Worm (Caenorhabditis elegans) whole organism, L2 larva: ENCODE data around the gene F17H10.1.

ENCODE experiments used
- C34F6.9 ChIP-seq: fragments of 150-350 bp; optimal IDR thresholded peaks from 2 replicates; lab custom pipeline; 2014; ENCODE audit warnings: missing biosample characterization, missing genetic modification characterization
- F13H6.1 ChIP-seq: sonication (generic microtip); optimal IDR thresholded peaks from 2 replicates; lab custom pipeline; 2016; ENCODE audit warnings: missing genetic modification characterization, missing compliant biosample characterization
- Y55F3AM.14 ChIP-seq: fragments of 200-800 bp; sonication (Bioruptor generic); optimal IDR thresholded peaks from 2 replicates; lab custom pipeline; 2018; ENCODE audit warnings: mild to moderate bottlenecking, missing genetic modification characterization, missing compliant biosample characterization
- ZK546.5 ChIP-seq: sonication (generic microtip); optimal IDR thresholded peaks from 2 replicates; lab custom pipeline; 2017; ENCODE audit warnings: missing biosample characterization, missing genetic modification characterization
- alr-1 ChIP-seq: fragments of 150-350 bp; optimal IDR thresholded peaks from 2 replicates; lab custom pipeline; 2014; ENCODE audit warnings: missing biosample characterization, missing genetic modification characterization
- ama-1 ChIP-seq: fragments of 150-350 bp; optimal IDR thresholded peaks from 2 replicates; lab custom pipeline; 2018; ENCODE audit warnings: inconsistent platforms
- ceh-16 ChIP-seq: fragments of 150-350 bp; optimal IDR thresholded peaks from 2 replicates; lab custom pipeline; 2014; ENCODE audit warnings: missing biosample characterization, missing genetic modification characterization
- ceh-82 ChIP-seq: fragments of 150-350 bp; optimal IDR thresholded peaks from 2 replicates; lab custom pipeline; 2014; ENCODE audit warnings: missing biosample characterization, missing genetic modification characterization
- crh-2 ChIP-seq: sonication (generic microtip); optimal IDR thresholded peaks from 2 replicates; lab custom pipeline; 2017; ENCODE audit warnings: missing biosample characterization, missing genetic modification characterization
- dmd-4 ChIP-seq: sonication (generic microtip); optimal IDR thresholded peaks from 2 replicates; lab custom pipeline; 2017; ENCODE audit warnings: missing biosample characterization, missing genetic modification characterization
- egl-27 ChIP-seq: sonication (generic microtip); optimal IDR thresholded peaks from 3 replicates; lab custom pipeline; 2017; ENCODE audit warnings: missing biosample characterization, missing genetic modification reagents, missing genetic modification characterization
- elt-1 ChIP-seq: fragments of 150-350 bp; optimal IDR thresholded peaks from 2 replicates; lab custom pipeline; 2014; ENCODE audit warnings: missing biosample characterization, missing genetic modification characterization
- elt-3 ChIP-seq: sonication (generic microtip); optimal IDR thresholded peaks from 2 replicates; lab custom pipeline; 2017; ENCODE audit warnings: missing biosample characterization, missing genetic modification characterization
- fos-1 ChIP-seq: fragments of 150-350 bp; optimal IDR thresholded peaks from 2 replicates; lab custom pipeline; 2014; ENCODE audit warnings: missing biosample characterization, missing genetic modification characterization
- gmeb-1 ChIP-seq: fragments of 150-350 bp; optimal IDR thresholded peaks from 2 replicates; lab custom pipeline; 2014; ENCODE audit warnings: missing biosample characterization, missing genetic modification characterization
- lin-11 ChIP-seq: fragments of 150-350 bp; sonication (generic microtip); optimal IDR thresholded peaks from 2 replicates; lab custom pipeline; 2014; ENCODE audit warnings: missing biosample characterization, missing genetic modification characterization, inconsistent platforms, mixed read lengths
- lin-13 ChIP-seq: fragments of 150-350 bp; optimal IDR thresholded peaks from 2 replicates; lab custom pipeline; 2014; ENCODE audit warnings: missing biosample characterization, missing genetic modification reagents, missing genetic modification characterization
- lin-39 ChIP-seq: fragments of 150-350 bp; optimal IDR thresholded peaks from 2 replicates; lab custom pipeline; 2014; ENCODE audit warnings: missing biosample characterization, missing genetic modification reagents, missing genetic modification characterization
- lsy-2 ChIP-seq, 2 experiments: fragments of 150-350 bp in 1 of 2; sonication (generic microtip) in 1 of 2; optimal IDR thresholded peaks; 2 replicates each; lab custom pipeline; 2014 to 2017; ENCODE audit warnings: missing biosample characterization in 2 of 2, missing genetic modification characterization in 2 of 2
- mab-5 ChIP-seq: fragments of 150-350 bp; optimal IDR thresholded peaks from 2 replicates; lab custom pipeline; 2014; ENCODE audit warnings: missing biosample characterization, missing genetic modification characterization
- mbf-1 ChIP-seq: sonication (generic microtip); optimal IDR thresholded peaks from 2 replicates; lab custom pipeline; 2017; ENCODE audit warnings: missing biosample characterization, missing genetic modification characterization
- mdl-1 ChIP-seq, 2 experiments: fragments of 150-350 bp in 1 of 2; sonication (generic microtip) in 1 of 2; optimal IDR thresholded peaks; 2 replicates each; lab custom pipeline; 2017; ENCODE audit warnings: missing biosample characterization in 2 of 2, missing genetic modification characterization in 2 of 2
- nhr-10 ChIP-seq: sonication (generic microtip); optimal IDR thresholded peaks from 2 replicates; lab custom pipeline; 2017; ENCODE audit warnings: missing biosample characterization, missing genetic modification characterization
- nhr-11 ChIP-seq: fragments of 150-350 bp; optimal IDR thresholded peaks from 2 replicates; lab custom pipeline; 2014; ENCODE audit warnings: missing biosample characterization, missing genetic modification characterization
- nhr-129 ChIP-seq: fragments of 150-350 bp; optimal IDR thresholded peaks from 2 replicates; lab custom pipeline; 2014; ENCODE audit warnings: missing biosample characterization, missing genetic modification characterization
- nhr-21 ChIP-seq: fragments of 150-350 bp; optimal IDR thresholded peaks from 2 replicates; lab custom pipeline; 2014; ENCODE audit warnings: missing biosample characterization, missing genetic modification characterization
- nhr-23 ChIP-seq: fragments of 150-350 bp; optimal IDR thresholded peaks from 2 replicates; lab custom pipeline; 2014; ENCODE audit warnings: missing biosample characterization, missing genetic modification reagents, missing genetic modification characterization
- nhr-237 ChIP-seq: fragments of 150-350 bp; optimal IDR thresholded peaks from 2 replicates; lab custom pipeline; 2014; ENCODE audit warnings: missing biosample characterization, missing genetic modification characterization
- nhr-25 ChIP-seq: fragments of 150-350 bp; sonication (generic microtip); optimal IDR thresholded peaks from 3 replicates; lab custom pipeline; 2014; ENCODE audit warnings: missing biosample characterization, missing genetic modification characterization
- nhr-6 ChIP-seq: fragments of 150-350 bp; optimal IDR thresholded peaks from 2 replicates; lab custom pipeline; 2014; ENCODE audit warnings: missing biosample characterization, missing genetic modification characterization
- nhr-77 ChIP-seq: fragments of 150-350 bp; optimal IDR thresholded peaks from 2 replicates; lab custom pipeline; 2014; ENCODE audit warnings: missing biosample characterization, missing genetic modification characterization
- peb-1 ChIP-seq: fragments of 150-350 bp; optimal IDR thresholded peaks from 2 replicates; lab custom pipeline; 2014; ENCODE audit warnings: missing biosample characterization, missing genetic modification characterization
- sem-4 ChIP-seq: fragments of 150-350 bp; optimal IDR thresholded peaks from 2 replicates; lab custom pipeline; 2014; ENCODE audit warnings: missing biosample characterization, missing genetic modification reagents, missing genetic modification characterization
- skn-1 ChIP-seq: sonication (generic microtip); optimal IDR thresholded peaks from 2 replicates; lab custom pipeline; 2017; ENCODE audit warnings: missing biosample characterization, missing genetic modification characterization
- sma-3 ChIP-seq: sonication (generic microtip); optimal IDR thresholded peaks from 2 replicates; lab custom pipeline; 2016; ENCODE audit warnings: missing genetic modification reagents, missing genetic modification characterization, missing compliant biosample characterization
- sma-9 ChIP-seq, 2 experiments: fragments of 150-350 bp in 1 of 2; sonication (generic microtip) in 1 of 2; optimal IDR thresholded peaks; 2 replicates each; lab custom pipeline; 2014 to 2016; ENCODE audit warnings: missing genetic modification characterization in 2 of 2, mild to moderate bottlenecking in 1 of 2, missing biosample characterization in 1 of 2, missing compliant biosample characterization in 1 of 2, missing genetic modification reagents in 1 of 2, moderate library complexity in 1 of 2
- snpc-4 ChIP-seq: fragments of 150-350 bp; optimal IDR thresholded peaks from 2 replicates; lab custom pipeline; 2014; ENCODE audit warnings: missing biosample characterization, missing genetic modification characterization
- unc-39 ChIP-seq: fragments of 150-350 bp; optimal IDR thresholded peaks from 2 replicates; lab custom pipeline; 2014; ENCODE audit warnings: missing biosample characterization, missing genetic modification characterization
- unc-55 ChIP-seq: fragments of 150-350 bp; sonication (generic microtip); optimal IDR thresholded peaks from 3 replicates; lab custom pipeline; 2014; ENCODE audit warnings: missing biosample characterization, missing genetic modification reagents, missing genetic modification characterization
- unc-62 ChIP-seq: fragments of 150-350 bp; optimal IDR thresholded peaks from 2 replicates; lab custom pipeline; 2014; ENCODE audit warnings: missing biosample characterization, missing genetic modification reagents, missing genetic modification characterization
- zag-1 ChIP-seq: fragments of 150-350 bp; optimal IDR thresholded peaks from 2 replicates; lab custom pipeline; 2014; ENCODE audit warnings: missing biosample characterization, missing genetic modification characterization
- ztf-1 ChIP-seq: fragments of 200-800 bp; sonication (Bioruptor generic); conservative IDR thresholded peaks from 2 replicates; pipeline ENCODE4 v1.3.6; 2022; ENCODE audit warnings: missing genetic modification characterization, missing compliant biosample characterization
- ztf-11 ChIP-seq: sonication (generic microtip); optimal IDR thresholded peaks from 2 replicates; lab custom pipeline; 2017; ENCODE audit warnings: missing biosample characterization, missing genetic modification characterization
- ztf-4 ChIP-seq: fragments of 150-350 bp; optimal IDR thresholded peaks from 2 replicates; lab custom pipeline; 2014; ENCODE audit warnings: missing biosample characterization, missing genetic modification characterization

F17H10.1 gene

ce11 chrX:13115694-13116093 is 10.7 kb downstream of the F17H10.1 start:
- no peak for TF ChIP-seq unc-39 (tag; lab: Kevin White, UChicago)
- TF ChIP-seq unc-62: no peak
- TF ChIP-seq gmeb-1 (tag; lab: Kevin White, UChicago): no peak
- TF ChIP-seq ama-1 (lab: Kevin White, UChicago): no peak
- TF ChIP-seq skn-1 (tag; lab: Kevin White, UChicago): no peak
- no peak for TF ChIP-seq alr-1 (tag; lab: Kevin White, UChicago)
- TF ChIP-seq mbf-1 (tag; lab: Kevin White, UChicago): no peak
- TF ChIP-seq Y55F3AM.14 (GFP tag; lab: Kevin White, UChicago): no peak
- no peak for TF ChIP-seq elt-1 (tag; lab: Kevin White, UChicago)
- TF ChIP-seq ztf-11 (tag; lab: Kevin White, UChicago): no peak
- TF ChIP-seq peb-1 (tag; lab: Kevin White, UChicago): no peak
- TF ChIP-seq elt-3: no peak
- no peak for TF ChIP-seq nhr-6 (tag; lab: Kevin White, UChicago)
- no peak for TF ChIP-seq sem-4
- no peak for TF ChIP-seq lin-13

ce11 chrX:13116380-13116779 is 11.3 kb downstream of the F17H10.1 start:
- no peak for TF ChIP-seq dmd-4
- no peak for TF ChIP-seq sma-3 (GFP tag; lab: Kevin White, UChicago)
- TF ChIP-seq sma-9 (GFP tag; optimal IDR thresholded peaks at IDR 0.05; lab: Kevin White, UChicago): peak; percentile 13
- TF ChIP-seq sma-9 (tag; optimal IDR thresholded peaks at IDR 0.05; lab: Kevin White, UChicago): no peak
- TF ChIP-seq lsy-2 (tag; optimal IDR thresholded peaks at IDR 0.05; lab: Kevin White, UChicago): no peak

ce11 chrX:13119900-13120299 is 14.9 kb downstream of the F17H10.1 start:
- TF ChIP-seq nhr-77 (tag; lab: Kevin White, UChicago) (no peak), ama-1 (lab: Kevin White, UChicago) (no peak), lsy-2 (tag; optimal IDR thresholded peaks at IDR 0.05; lab: Kevin White, UChicago) (no peak), ceh-82 (tag; lab: Kevin White, UChicago) (no peak), zag-1 (tag; lab: Kevin White, UChicago) (no peak), unc-55 (GFP tag; lab: Kevin White, UChicago) (no peak), egl-27 (tag; lab: Kevin White, UChicago) (peak; percentile 40), mbf-1 (tag; lab: Kevin White, UChicago) (no peak), snpc-4 (no peak), nhr-25 (tag; lab: Kevin White, UChicago) (no peak), alr-1 (tag; lab: Kevin White, UChicago) (no peak), lin-11 (tag; lab: Kevin White, UChicago) (no peak), nhr-21 (tag; lab: Kevin White, UChicago) (peak; percentile 12), lin-39 (tag; lab: Kevin White, UChicago) (no peak), sma-9 (GFP tag; optimal IDR thresholded peaks at IDR 0.05; lab: Kevin White, UChicago) (peak; percentile 75), sma-9 (tag; optimal IDR thresholded peaks at IDR 0.05; lab: Kevin White, UChicago) (no peak), nhr-10 (tag; lab: Kevin White, UChicago) (no peak), C34F6.9 (tag; lab: Kevin White, UChicago) (no peak), gmeb-1 (tag; lab: Kevin White, UChicago) (no peak), sem-4 (no peak), ztf-4 (tag; lab: Kevin White, UChicago) (no peak), ZK546.5 (tag; lab: Kevin White, UChicago) (no peak), nhr-129 (tag; lab: Kevin White, UChicago) (peak; percentile 23), nhr-237 (no peak), mab-5 (tag; lab: Kevin White, UChicago) (no peak), nhr-11 (tag; lab: Kevin White, UChicago) (no peak), nhr-23 (tag; lab: Kevin White, UChicago) (no peak), elt-1 (tag; lab: Kevin White, UChicago) (no peak), crh-2 (tag; lab: Kevin White, UChicago) (no peak), mdl-1 (tag; optimal IDR thresholded peaks at IDR 0.05; lab: Kevin White, UChicago) (no peak), ceh-16 (tag; lab: Kevin White, UChicago) (peak; percentile 64), ztf-11 (tag; lab: Kevin White, UChicago) (no peak), sma-3 (GFP tag; lab: Kevin White, UChicago) (no peak), unc-62 (no peak), fos-1 (tag; lab: Kevin White, UChicago) (peak; percentile 3), ztf-1 (no peak), lin-13 (no peak), F13H6.1 (tag; lab: Kevin White, UChicago) (no peak)
